Worm (Caenorhabditis elegans) whole organism, late embryonic: Measurements from ENCODE around the gene mtg-1.

Source experiments
- T23F11.4 ChIP-seq: fragments of 200-800 bp; sonication (Bioruptor generic); optimal IDR thresholded peaks from 2 replicates; lab custom pipeline; 2018; ENCODE audit warnings: mild to moderate bottlenecking, missing genetic modification characterization, missing compliant biosample characterization
- ahr-1 ChIP-seq: sonication (generic microtip); optimal IDR thresholded peaks from 2 replicates; lab custom pipeline; 2016; ENCODE audit warnings: missing genetic modification characterization, missing compliant biosample characterization
- elt-2 ChIP-seq: sonication (generic microtip); optimal IDR thresholded peaks from 2 replicates; lab custom pipeline; 2016; ENCODE audit warnings: missing genetic modification reagents, missing genetic modification characterization, missing compliant biosample characterization
- elt-4 ChIP-seq: sonication (generic microtip); optimal IDR thresholded peaks from 2 replicates; lab custom pipeline; 2016; ENCODE audit warnings: missing genetic modification characterization, missing compliant biosample characterization
- fax-1 ChIP-seq: sonication (generic microtip); optimal IDR thresholded peaks from 2 replicates; lab custom pipeline; 2016; ENCODE audit warnings: missing genotype, missing genetic modification characterization, missing compliant biosample characterization
- hlh-6 ChIP-seq: sonication (generic microtip); optimal IDR thresholded peaks from 2 replicates; lab custom pipeline; 2016; ENCODE audit warnings: missing genotype, missing genetic modification characterization, missing compliant biosample characterization
- lim-6 ChIP-seq: sonication (generic microtip); optimal IDR thresholded peaks from 2 replicates; lab custom pipeline; 2016; ENCODE audit warnings: missing genetic modification characterization, missing compliant biosample characterization
- mec-3 ChIP-seq: sonication (generic microtip); optimal IDR thresholded peaks from 2 replicates; lab custom pipeline; 2016; ENCODE audit warnings: borderline replicate concordance, missing genetic modification characterization, missing compliant biosample characterization
- nhr-11 ChIP-seq: fragments of 150-350 bp; optimal IDR thresholded peaks from 2 replicates; lab custom pipeline; 2014; ENCODE audit warnings: missing biosample characterization, missing genetic modification characterization
- npax-4 ChIP-seq: sonication (generic microtip); optimal IDR thresholded peaks from 2 replicates; lab custom pipeline; 2016; ENCODE audit warnings: missing genetic modification characterization, missing compliant biosample characterization
- pha-4 ChIP-seq: fragments of 150-350 bp; optimal IDR thresholded peaks from 2 replicates; lab custom pipeline; 2018; ENCODE audit warnings: missing biosample characterization, missing genetic modification reagents, missing genetic modification characterization
- syd-9 ChIP-seq: sonication (generic microtip); optimal IDR thresholded peaks from 2 replicates; lab custom pipeline; 2016; ENCODE audit warnings: mild to moderate bottlenecking, missing genetic modification characterization, moderate library complexity, missing compliant biosample characterization
- tbx-2 ChIP-seq: sonication (generic microtip); optimal IDR thresholded peaks from 2 replicates; lab custom pipeline; 2016; ENCODE audit warnings: missing genetic modification characterization, missing compliant biosample characterization

- TF ChIP-seq tbx-2 (tag; lab: Kevin White, UChicago) (no peak), elt-4 (tag; lab: Kevin White, UChicago) (no peak), T23F11.4 (GFP tag; lab: Kevin White, UChicago) (no peak), nhr-11 (tag; lab: Kevin White, UChicago) (no peak), ahr-1 (no peak), mec-3 (no peak), npax-4 (tag; lab: Kevin White, UChicago) (no peak), hlh-6 (no peak), fax-1 (no peak), elt-2 (no peak), lim-6 (no peak), pha-4 (tag; lab: Kevin White, UChicago) (no peak), syd-9 (no peak)
Observed at ce11 chrIII:1539366-1539765, 5.8 kb downstream of the mtg-1 start.
